Worm (Caenorhabditis elegans) whole organism, early embryonic: ENCODE measurements around the gene F09B9.4.

Source experiments
- B0310.2 ChIP-seq: sonication (generic microtip); optimal IDR thresholded peaks from 2 replicates; lab custom pipeline; 2016; ENCODE audit warnings: mild to moderate bottlenecking, missing genetic modification characterization, missing compliant biosample characterization
- aly-1 ChIP-seq: sonication (generic microtip); optimal IDR thresholded peaks from 2 replicates; lab custom pipeline; 2016; ENCODE audit warnings: missing genetic modification characterization, missing compliant biosample characterization
- ama-1 ChIP-seq: fragments of 150-350 bp; optimal IDR thresholded peaks from 2 replicates; lab custom pipeline; 2014
- ceh-36 ChIP-seq: sonication (generic microtip); optimal IDR thresholded peaks from 2 replicates; lab custom pipeline; 2016; ENCODE audit warnings: missing genetic modification characterization, inconsistent platforms, missing compliant biosample characterization
- ets-7 ChIP-seq: sonication (generic microtip); optimal IDR thresholded peaks from 2 replicates; lab custom pipeline; 2016; ENCODE audit warnings: missing genotype, missing genetic modification characterization, missing compliant biosample characterization
- flt-1 ChIP-seq: fragments of 200-800 bp; sonication (Bioruptor generic); IDR thresholded peaks from 2 replicates; pipeline ENCODE4 v1.3.6; 2022; ENCODE audit warnings: missing genetic modification characterization, missing compliant biosample characterization
- hmbx-1 ChIP-seq: sonication (generic microtip); optimal IDR thresholded peaks from 2 replicates; lab custom pipeline; 2016; ENCODE audit warnings: mild to moderate bottlenecking, missing genetic modification characterization, missing compliant biosample characterization
- hmg-4 ChIP-seq: fragments of 200-800 bp; sonication (Bioruptor generic); optimal IDR thresholded peaks from 2 replicates; lab custom pipeline; 2018; ENCODE audit warnings: mild to moderate bottlenecking, missing genetic modification characterization, missing compliant biosample characterization
- hnd-1 ChIP-seq: sonication (generic microtip); optimal IDR thresholded peaks from 2 replicates; lab custom pipeline; 2016; ENCODE audit warnings: missing genetic modification characterization, missing compliant biosample characterization
- scrt-1 ChIP-seq: fragments of 200-800 bp; sonication (Bioruptor generic); IDR thresholded peaks from 2 replicates; pipeline ENCODE4 v1.3.6; 2022; ENCODE audit warnings: missing genetic modification characterization, missing compliant biosample characterization
- tra-4 ChIP-seq: sonication (generic microtip); optimal IDR thresholded peaks from 2 replicates; lab custom pipeline; 2017; ENCODE audit warnings: missing genetic modification characterization, missing compliant biosample characterization

DNA sequence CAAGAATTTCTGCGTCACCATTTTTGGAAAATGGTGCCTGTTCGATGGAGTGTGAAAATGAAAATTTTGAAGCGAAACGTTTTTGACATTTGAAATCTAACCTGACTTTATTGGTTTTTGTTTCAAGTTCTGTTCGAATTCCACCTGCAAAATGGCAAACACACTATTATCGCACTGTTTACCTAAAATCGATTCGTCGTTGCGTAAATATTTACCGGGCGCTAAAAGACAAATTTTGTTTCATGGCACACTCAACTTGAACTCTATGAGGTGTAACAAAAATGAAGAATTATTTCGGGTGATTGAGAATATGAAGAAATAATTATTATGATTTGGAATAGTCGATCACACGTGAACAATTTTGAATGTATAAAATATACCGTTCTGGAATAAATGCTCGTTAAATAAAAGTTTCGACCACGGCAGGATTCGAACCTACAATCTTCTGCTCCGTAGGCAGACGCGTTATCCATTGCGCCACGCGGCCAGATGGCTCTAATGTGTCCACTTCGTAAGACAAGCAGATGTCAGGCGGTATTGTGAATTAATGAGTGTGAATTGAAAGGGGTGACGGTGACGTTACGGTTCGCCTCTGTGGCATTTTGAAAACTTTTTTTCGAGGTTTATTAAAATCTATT is 12.1 kb upstream of the F09B9.4 start:
- TF ChIP-seq ets-7 (tag; lab: Kevin White, UChicago) = no peak
- TF ChIP-seq flt-1 (GFP tag; lab: Robert Waterston, UW) = peak; percentile 70
- TF ChIP-seq B0310.2 (tag; lab: Kevin White, UChicago) = no peak
- no peak for TF ChIP-seq ama-1 (lab: Kevin White, UChicago)
- TF ChIP-seq scrt-1 (GFP tag; lab: Robert Waterston, UW) = peak; percentile 33; the same call in 1 of the 2 replicates
- TF ChIP-seq tra-4 = no peak
- TF ChIP-seq ceh-36 (tag; lab: Kevin White, UChicago) = peak; percentile 34
- TF ChIP-seq hnd-1 (tag; lab: Kevin White, UChicago) = peak; percentile 7
- no peak for TF ChIP-seq aly-1 (tag; lab: Kevin White, UChicago)
- no peak for TF ChIP-seq hmbx-1
- peak; percentile 41 for TF ChIP-seq hmg-4 (GFP tag; lab: Kevin White, UChicago)
